Worm (Caenorhabditis elegans) whole organism, L4 larva: ENCODE measurements around the gene H10E21.1.

Experiments used
- Y105C5A.15 ChIP-seq: fragments of 200-800 bp; sonication (Bioruptor generic); IDR thresholded peaks from 2 replicates; pipeline ENCODE4 v1.3.6; 2022; ENCODE audit warnings: missing genetic modification characterization, missing compliant biosample characterization
- Y48G9A.11 ChIP-seq: fragments of 200-800 bp; sonication (Bioruptor generic); IDR thresholded peaks from 2 replicates; pipeline ENCODE4 v1.3.6; 2022; ENCODE audit warnings: missing genetic modification reagents, missing genetic modification characterization, missing compliant biosample characterization
- Y75B8A.6 ChIP-seq: fragments of 200-800 bp; sonication (Bioruptor generic); IDR thresholded peaks from 2 replicates; pipeline ENCODE4 v1.3.6; 2022; ENCODE audit warnings: missing genetic modification reagents, missing genetic modification characterization, missing compliant biosample characterization
- aha-1 ChIP-seq: fragments of 150-350 bp; peaks from one replicate; lab custom pipeline; 2014; ENCODE audit warnings: missing biosample characterization, missing genetic modification characterization
- ceh-28 ChIP-seq: fragments of 150-350 bp; optimal IDR thresholded peaks from 2 replicates; lab custom pipeline; 2014; ENCODE audit warnings: missing biosample characterization, missing genetic modification reagents, missing genetic modification characterization
- ceh-44 ChIP-seq: fragments of 200-800 bp; sonication (Bioruptor generic); IDR thresholded peaks from 2 replicates; pipeline ENCODE4 v1.3.6; 2022; ENCODE audit warnings: missing genetic modification reagents, missing genetic modification characterization, missing compliant biosample characterization
- ceh-62 ChIP-seq: sonication (generic microtip); optimal IDR thresholded peaks from 2 replicates; lab custom pipeline; 2017; ENCODE audit warnings: missing biosample characterization, missing genetic modification characterization
- ctbp-1 ChIP-seq: fragments of 200-800 bp; sonication (Bioruptor generic); IDR thresholded peaks from 2 replicates; pipeline ENCODE4 v1.3.6; 2022; ENCODE audit warnings: missing genetic modification reagents, missing genetic modification characterization, missing compliant biosample characterization
- daf-16 ChIP-seq, 3 experiments: sonication (generic microtip); optimal IDR thresholded peaks; 2 replicates each; lab custom pipeline; 2016 to 2017; ENCODE audit warnings: missing genetic modification characterization in 3 of 3, missing genetic modification reagents in 3 of 3, mild to moderate bottlenecking in 2 of 3, missing compliant biosample characterization in 2 of 3, missing biosample characterization in 1 of 3, moderate library complexity in 1 of 3
- daf-8 ChIP-seq: fragments of 200-800 bp; sonication (Bioruptor generic); IDR thresholded peaks from 2 replicates; pipeline ENCODE4 v1.3.6; 2022; ENCODE audit warnings: missing genetic modification characterization, missing compliant biosample characterization
- dpl-1 ChIP-seq: fragments of 150-350 bp; optimal IDR thresholded peaks from 2 replicates; lab custom pipeline; 2014; ENCODE audit warnings: missing biosample characterization, missing genetic modification reagents, missing genetic modification characterization
- dve-1 ChIP-seq: sonication (generic microtip); optimal IDR thresholded peaks from 2 replicates; lab custom pipeline; 2017; ENCODE audit warnings: antibody characterized with exemption, mild to moderate bottlenecking, missing genetic modification characterization, missing compliant biosample characterization; ENCODE audit not compliant: insufficient read depth
- egl-27 ChIP-seq: sonication (generic microtip); optimal IDR thresholded peaks from 3 replicates; lab custom pipeline; 2017; ENCODE audit warnings: missing biosample characterization, missing genetic modification reagents, missing genetic modification characterization
- egl-43 ChIP-seq: fragments of 200-800 bp; sonication (Bioruptor generic); IDR thresholded peaks from 2 replicates; pipeline ENCODE4 v1.3.6; 2022; ENCODE audit warnings: missing genetic modification reagents, missing genetic modification characterization, missing compliant biosample characterization
- fkh-10 ChIP-seq: fragments of 150-350 bp; optimal IDR thresholded peaks from 2 replicates; lab custom pipeline; 2014; ENCODE audit warnings: missing biosample characterization, missing genetic modification reagents, missing genetic modification characterization
- hif-1 ChIP-seq, 2 experiments: sonication (generic microtip); optimal IDR thresholded peaks; 2 replicates each; lab custom pipeline; 2016 to 2017; ENCODE audit warnings: missing compliant biosample characterization in 2 of 2, missing genetic modification characterization in 2 of 2, missing genetic modification reagents in 2 of 2, missing genotype in 2 of 2, mild to moderate bottlenecking in 1 of 2
- lim-7 ChIP-seq: fragments of 200-800 bp; sonication (Bioruptor generic); IDR thresholded peaks from 2 replicates; pipeline ENCODE4 v1.3.6; 2022; ENCODE audit warnings: missing genetic modification characterization, missing compliant biosample characterization
- lin-38 ChIP-seq: fragments of 200-800 bp; sonication (Bioruptor generic); IDR thresholded peaks from 2 replicates; pipeline ENCODE4 v1.3.6; 2022; ENCODE audit warnings: missing genetic modification reagents, missing genetic modification characterization, missing compliant biosample characterization
- lir-3 ChIP-seq: sonication (generic microtip); optimal IDR thresholded peaks from 2 replicates; lab custom pipeline; 2016; ENCODE audit warnings: mild to moderate bottlenecking, missing genetic modification characterization, missing compliant biosample characterization
- lsy-2 ChIP-seq, 2 experiments: fragments of 150-350 bp in 1 of 2; sonication (generic microtip) in 1 of 2; optimal IDR thresholded peaks; 2 replicates each; lab custom pipeline; 2014 to 2017; ENCODE audit warnings: missing biosample characterization in 2 of 2, missing genetic modification characterization in 2 of 2
- mdl-1 ChIP-seq, 2 experiments: fragments of 150-350 bp in 1 of 2; sonication (generic microtip) in 1 of 2; optimal IDR thresholded peaks; 2 replicates each; lab custom pipeline; 2014 to 2017; ENCODE audit warnings: missing biosample characterization in 2 of 2, missing genetic modification characterization in 2 of 2
- nhr-11 ChIP-seq: fragments of 150-350 bp; optimal IDR thresholded peaks from 2 replicates; lab custom pipeline; 2014; ENCODE audit warnings: missing biosample characterization, missing genetic modification characterization
- nhr-111 ChIP-seq: fragments of 200-800 bp; sonication (Bioruptor generic); optimal IDR thresholded peaks from 2 replicates; lab custom pipeline; 2018; ENCODE audit warnings: mild to moderate bottlenecking, missing genetic modification characterization, missing compliant biosample characterization
- nhr-237 ChIP-seq: sonication (generic microtip); optimal IDR thresholded peaks from 2 replicates; lab custom pipeline; 2017; ENCODE audit warnings: missing biosample characterization, missing genetic modification characterization
- nhr-77 ChIP-seq: fragments of 150-350 bp; optimal IDR thresholded peaks from 2 replicates; lab custom pipeline; 2014; ENCODE audit warnings: missing biosample characterization, missing genetic modification characterization
- pqm-1 ChIP-seq: sonication (generic microtip); optimal IDR thresholded peaks from 2 replicates; lab custom pipeline; 2017; ENCODE audit warnings: missing biosample characterization, missing genetic modification characterization
- rbr-2 ChIP-seq: sonication (generic microtip); optimal IDR thresholded peaks from 2 replicates; lab custom pipeline; 2016; ENCODE audit warnings: missing genotype, missing genetic modification characterization, missing compliant biosample characterization
- set-16 ChIP-seq: fragments of 200-800 bp; sonication (Bioruptor generic); IDR thresholded peaks from 2 replicates; pipeline ENCODE4 v1.3.6; 2022; ENCODE audit warnings: missing genetic modification reagents, missing genetic modification characterization, missing compliant biosample characterization
- tra-1 ChIP-seq: fragments of 200-800 bp; sonication (Bioruptor generic); IDR thresholded peaks from 2 replicates; pipeline ENCODE4 v1.3.6; 2022; ENCODE audit warnings: missing genetic modification reagents, missing genetic modification characterization, missing compliant biosample characterization
- zag-1 ChIP-seq: fragments of 150-350 bp; optimal IDR thresholded peaks from 2 replicates; lab custom pipeline; 2014; ENCODE audit warnings: missing biosample characterization, missing genetic modification characterization
- zfp-2 ChIP-seq: sonication (generic microtip); optimal IDR thresholded peaks from 2 replicates; lab custom pipeline; 2016; ENCODE audit warnings: mild to moderate bottlenecking, missing genetic modification characterization, missing compliant biosample characterization
- ztf-7 ChIP-seq: fragments of 150-350 bp; optimal IDR thresholded peaks from 2 replicates; lab custom pipeline; 2014; ENCODE audit warnings: missing biosample characterization, missing genetic modification characterization

The H10E21.1 gene

DNA sequence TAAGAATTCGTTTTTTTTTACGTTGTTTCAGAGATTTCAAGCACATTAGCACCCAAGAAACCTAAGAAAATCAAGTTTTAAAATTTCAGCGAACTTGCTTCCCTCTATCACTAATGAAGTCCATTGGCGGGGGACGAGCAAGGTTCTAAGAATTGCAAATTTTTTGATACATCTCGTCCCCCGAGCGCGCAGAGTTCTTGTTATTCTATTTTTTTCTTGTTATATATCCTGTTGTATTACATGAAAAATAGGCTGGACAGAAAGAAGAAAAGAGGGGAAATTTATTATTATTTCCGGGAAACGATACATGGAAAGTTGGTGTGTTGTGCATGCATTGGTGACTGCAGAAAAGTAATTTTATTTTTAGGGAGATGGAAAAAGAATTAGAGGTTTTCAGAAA lies 14.1 kb downstream of the H10E21.1 start:
- TF ChIP-seq pqm-1 (tag; lab: Kevin White, UChicago) (no peak), dpl-1 (GFP tag; lab: Kevin White, UChicago) (no peak), lin-38 (GFP tag; lab: Robert Waterston, UW) (no peak), egl-43 (no peak), ceh-28 (no peak), Y105C5A.15 (GFP tag; lab: Robert Waterston, UW) (no peak), Y75B8A.6 (GFP tag; lab: Robert Waterston, UW) (no peak), ceh-44 (no peak), daf-8 (GFP tag; lab: Robert Waterston, UW) (no peak), nhr-77 (no peak), lim-7 (GFP tag; lab: Robert Waterston, UW) (no peak), zag-1 (no peak), Y48G9A.11 (GFP tag; lab: Robert Waterston, UW) (no peak)

DNA sequence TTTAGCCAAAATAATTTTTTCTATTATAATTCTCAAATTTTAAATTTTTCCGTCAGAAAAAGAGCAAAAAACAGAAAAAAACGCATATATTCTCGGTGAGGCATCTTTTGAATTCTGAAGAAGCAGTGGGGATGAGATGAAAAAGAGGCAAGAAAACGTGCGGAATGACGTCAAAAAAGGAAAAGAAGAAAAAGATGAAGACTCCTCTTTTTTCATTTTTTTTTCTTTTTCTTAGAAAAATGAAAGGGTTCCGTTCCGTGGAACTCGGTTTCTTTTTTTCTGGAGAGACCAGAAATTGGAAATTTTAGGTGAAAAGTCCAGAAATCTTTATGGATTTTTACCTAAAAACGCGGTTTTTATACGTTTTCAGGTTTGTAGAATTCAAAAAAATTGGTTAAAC lies 14.8 kb downstream of the H10E21.1 start:
- peak; percentile 60; the same call in 1 of the 2 replicates for TF ChIP-seq ctbp-1
- peak; percentile 20 for TF ChIP-seq aha-1 (tag; lab: Kevin White, UChicago)
- TF ChIP-seq lsy-2 (tag; optimal IDR thresholded peaks at IDR 0.05; lab: Kevin White, UChicago), result peak in 1 of 2 experiments; percentile 50
- peak; percentile 82 for TF ChIP-seq fkh-10 (GFP tag; lab: Kevin White, UChicago)
- TF ChIP-seq nhr-237 (tag; lab: Kevin White, UChicago), result no peak
- TF ChIP-seq hif-1 (tag; optimal IDR thresholded peaks at IDR 0.05; lab: Kevin White, UChicago), result peak in 1 of 2 experiments; percentile 69
- TF ChIP-seq ztf-7, result no peak
- peak in 1 of 2 experiments; percentile 39 for TF ChIP-seq mdl-1 (tag; optimal IDR thresholded peaks at IDR 0.05; lab: Kevin White, UChicago)

DNA sequence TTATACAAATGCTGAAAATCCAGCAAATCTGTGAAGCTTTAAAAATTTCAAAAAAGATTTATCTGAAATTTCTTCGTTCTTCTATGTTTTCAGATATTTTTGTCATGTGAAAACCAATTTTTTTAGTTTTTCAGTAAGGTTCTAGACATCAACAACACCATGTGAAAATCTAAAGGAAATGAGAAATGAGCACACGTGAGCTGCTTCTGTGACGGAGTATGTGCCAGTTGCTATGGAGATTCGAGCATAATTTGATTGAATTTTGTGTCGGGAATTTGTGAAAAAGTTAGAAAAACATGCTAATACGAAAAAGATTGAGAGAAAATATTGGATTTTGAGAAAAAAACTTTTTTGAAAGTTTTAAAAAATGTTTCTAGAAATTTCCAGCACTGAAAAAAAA lies 16.0 kb downstream of the H10E21.1 start:
- TF ChIP-seq tra-1 (GFP tag; lab: Robert Waterston, UW), result no peak
- TF ChIP-seq lsy-2 (tag; optimal IDR thresholded peaks at IDR 0.05; lab: Kevin White, UChicago), result no peak
- no peak for TF ChIP-seq ceh-62
- TF ChIP-seq dve-1 (tag; lab: Kevin White, UChicago), result no peak
- no peak for TF ChIP-seq Y75B8A.6 (GFP tag; lab: Robert Waterston, UW)
- no peak for TF ChIP-seq nhr-111
- TF ChIP-seq daf-16 (GFP tag; optimal IDR thresholded peaks at IDR 0.05; lab: Kevin White, UChicago), result no peak
- no peak for TF ChIP-seq daf-16 (tag; optimal IDR thresholded peaks at IDR 0.05; lab: Kevin White, UChicago)
- TF ChIP-seq rbr-2, result no peak

DNA sequence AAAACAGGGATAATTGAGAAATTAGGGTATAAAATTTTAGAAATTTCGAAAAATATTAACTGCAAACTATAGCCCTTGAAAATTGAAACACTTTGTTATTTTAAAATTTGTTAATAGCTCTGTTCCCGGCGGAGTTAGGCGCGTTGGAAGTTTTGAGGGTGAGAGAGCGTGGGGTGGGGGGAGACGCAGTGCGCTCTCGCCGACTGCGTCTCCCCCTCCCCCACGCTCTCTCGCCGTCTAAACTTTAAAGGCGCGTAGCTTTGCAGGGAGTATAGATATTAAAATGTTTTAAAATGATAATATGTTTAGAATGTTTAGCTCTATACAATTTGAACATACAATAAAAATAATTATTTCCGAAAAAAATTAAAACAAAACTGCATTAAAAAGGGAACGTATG lies 17.7 kb downstream of the H10E21.1 start:
- TF ChIP-seq aha-1 (tag; lab: Kevin White, UChicago) (peak; percentile 79), set-16 (peak; percentile 71), lir-3 (tag; lab: Kevin White, UChicago) (no peak)

DNA sequence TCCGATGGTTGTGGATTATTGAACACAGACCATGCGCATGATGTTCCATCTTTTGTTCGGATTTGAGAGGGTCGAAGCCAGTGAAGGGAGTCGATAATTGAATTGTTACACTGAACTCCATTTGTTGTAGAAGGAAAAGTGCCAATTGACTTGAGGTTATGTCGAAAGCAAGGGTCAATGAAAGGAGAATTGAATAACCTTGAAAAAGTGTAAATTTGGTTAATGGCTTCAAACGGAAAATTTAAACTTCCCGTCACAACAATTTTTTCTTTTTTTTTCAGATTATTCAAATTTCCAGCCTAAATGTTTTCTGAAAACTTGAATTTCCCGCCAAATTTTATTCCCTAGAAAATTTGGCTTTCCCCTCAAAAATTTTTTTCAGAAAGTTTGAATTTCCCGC lies 22.5 kb downstream of the H10E21.1 start, which contains the start of gene clp-10:
TSS of gene clp-10 (minus strand) at position 101 of the 400 bp plus-strand sequence.
- no peak for TF ChIP-seq nhr-11 (tag; lab: Kevin White, UChicago)
- TF ChIP-seq zfp-2 (tag; lab: Kevin White, UChicago), result no peak
- TF ChIP-seq mdl-1 (tag; optimal IDR thresholded peaks at IDR 0.05; lab: Kevin White, UChicago), result no peak

DNA sequence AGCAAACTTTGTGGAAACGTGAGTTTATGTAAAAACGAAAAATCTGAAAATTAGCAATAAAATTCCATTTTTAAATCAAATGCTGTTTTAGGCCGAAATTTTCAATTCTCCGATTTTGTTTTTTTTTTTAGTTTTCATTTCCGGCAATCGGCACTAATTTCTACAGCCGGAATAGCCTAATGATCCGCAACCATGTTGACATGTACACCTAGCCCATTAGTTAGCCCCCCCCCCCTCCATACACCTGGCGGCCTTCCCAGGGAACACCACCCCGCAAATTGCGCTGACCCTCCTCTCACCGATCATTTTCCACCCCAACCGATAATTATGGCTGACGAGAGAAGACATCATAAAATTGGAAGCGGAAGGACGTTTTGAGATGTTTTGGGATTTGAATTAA lies 23.9 kb downstream of the H10E21.1 start:
- TF ChIP-seq aha-1 (tag; lab: Kevin White, UChicago) (peak; percentile 53), egl-27 (tag; lab: Kevin White, UChicago) (no peak)
